Worm (Caenorhabditis elegans): ENCODE measurements around the gene str-56.

The str-56 gene

DNA sequence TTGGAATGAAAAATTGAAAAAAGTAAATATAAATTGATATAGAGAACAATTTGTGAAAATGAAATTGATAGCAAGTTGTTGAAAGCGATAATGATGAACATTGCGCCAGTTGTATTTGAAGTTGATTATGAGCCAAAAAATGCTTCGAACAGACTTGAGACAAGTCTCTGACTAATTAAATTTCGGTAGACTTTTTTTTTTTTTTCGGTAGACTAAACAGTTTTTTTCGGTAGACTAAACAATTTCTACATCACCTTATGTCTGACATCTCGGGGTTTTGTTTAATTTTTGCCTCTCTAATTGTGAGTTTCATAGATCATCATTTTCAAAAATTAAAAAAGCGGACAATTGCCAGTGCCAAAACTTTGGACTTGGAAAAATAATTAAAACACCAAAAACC lies 38.8 kb upstream of the str-56 start, which contains the start of gene srbc-54:
TSS of gene srbc-54 (minus strand) at position 101 of the 400 bp plus-strand sequence.
- TF ChIP-seq mdl-1 (tag; optimal IDR thresholded peaks at IDR 0.05) = no peak
- no peak for TF ChIP-seq nhr-12 (tag; optimal IDR thresholded peaks at IDR 0.05)

DNA sequence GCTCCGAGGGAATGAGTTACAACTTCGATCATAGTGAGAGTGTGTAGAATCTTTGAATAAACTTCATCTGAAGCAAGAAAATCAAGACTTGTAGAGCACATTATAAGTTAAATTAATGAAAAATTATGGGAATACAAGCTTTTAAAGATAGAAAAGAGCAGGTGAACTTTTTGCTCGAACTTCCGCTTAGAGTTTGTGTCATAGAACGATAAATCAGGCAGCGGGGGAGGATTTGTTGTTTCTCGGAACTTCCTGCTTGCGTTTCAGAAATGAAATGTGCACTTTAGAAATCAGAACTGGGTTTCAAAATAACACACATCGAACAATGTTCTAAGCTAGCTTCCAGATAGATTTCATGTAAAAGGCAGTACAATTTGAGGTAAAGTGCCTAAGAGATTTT lies 31.3 kb upstream of the str-56 start, which contains the start of gene srh-149:
TSS of gene srh-149 (minus strand) at position 101 of the 400 bp plus-strand sequence.
- no peak for TF ChIP-seq egl-27 (tag; optimal IDR thresholded peaks at IDR 0.05)
- TF ChIP-seq hlh-4 (tag; optimal IDR thresholded peaks at IDR 0.05) = peak; percentile 50

DNA sequence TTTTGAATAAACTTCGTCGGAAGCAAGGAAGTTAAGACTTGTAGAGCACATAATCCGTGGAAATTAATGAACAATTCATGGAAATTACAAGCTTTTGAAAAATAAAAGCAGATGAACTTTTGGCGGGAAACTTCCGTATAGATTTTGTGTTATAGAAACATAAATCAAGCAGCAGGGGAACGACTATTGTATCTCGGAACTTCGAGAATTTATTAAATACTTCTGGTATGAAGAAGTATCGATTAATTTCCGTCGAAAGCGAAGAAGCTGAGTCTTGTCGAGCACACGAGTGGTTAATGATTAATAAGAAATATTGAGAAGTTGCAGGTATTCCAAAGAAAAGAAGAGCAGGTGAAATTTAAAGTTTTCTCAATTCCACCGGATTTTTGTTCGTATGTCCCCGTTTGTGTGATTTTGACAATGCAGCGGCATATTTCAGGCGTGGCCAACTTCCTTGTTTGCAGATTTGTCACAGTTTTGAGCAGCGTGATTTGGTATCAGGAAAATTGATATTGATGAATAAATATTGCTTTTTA lies 22.0 kb upstream of the str-56 start, which contains the start of gene srh-147:
TSS of gene srh-147 (minus strand) at position 51 of the 536 bp plus-strand sequence.
- peak; percentile 92 for TF ChIP-seq hlh-4 (tag; optimal IDR thresholded peaks at IDR 0.05)

DNA sequence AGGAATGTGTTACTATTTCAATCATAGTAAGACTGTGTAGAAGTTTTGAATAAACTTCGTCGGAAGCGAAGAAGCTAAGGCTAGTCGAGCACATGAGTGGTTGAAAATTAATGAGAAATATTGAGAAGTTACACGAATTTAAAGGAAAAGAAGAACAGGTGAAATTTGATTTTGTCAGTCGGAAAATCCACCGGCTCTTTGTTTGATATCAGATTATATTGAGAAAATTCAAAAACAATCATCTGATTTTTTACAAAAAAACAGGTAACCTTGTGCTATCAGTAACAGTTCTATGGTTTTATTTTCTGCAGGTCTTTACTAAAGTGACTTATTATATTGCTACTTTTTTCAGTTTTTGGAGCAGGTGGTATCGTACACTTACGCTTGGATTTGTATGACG lies 14.1 kb upstream of the str-56 start, which contains the start of gene srh-148:
TSS of gene srh-148 (minus strand) at position 101 of the 400 bp plus-strand sequence.
- TF ChIP-seq mep-1 (tag; optimal IDR thresholded peaks at IDR 0.05) (no peak), vab-15 (tag; optimal IDR thresholded peaks at IDR 0.05) (no peak), hlh-4 (tag; optimal IDR thresholded peaks at IDR 0.05) (peak; percentile 20), F16B12.6 (tag; optimal IDR thresholded peaks at IDR 0.05) (no peak)

DNA sequence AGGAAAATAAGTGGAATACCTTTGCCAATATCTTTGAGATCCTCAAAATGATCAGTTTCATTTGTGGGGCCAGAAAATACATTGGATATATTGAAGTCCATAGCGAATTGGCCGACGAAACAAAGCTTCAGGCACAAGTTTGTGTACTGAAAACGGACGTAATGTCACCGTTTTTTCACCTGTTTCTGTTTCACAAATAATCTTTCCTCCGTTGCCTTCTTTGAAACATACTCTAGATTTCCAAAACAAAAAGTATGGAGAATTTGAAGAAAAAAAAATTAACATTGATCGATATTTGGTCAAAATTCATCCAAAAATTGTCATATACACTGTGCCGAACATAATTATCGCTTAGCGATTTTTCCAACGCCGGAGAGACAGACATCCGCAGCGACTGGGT lies 9.8 kb upstream of the str-56 start, which contains the start of gene srz-12:
TSS of gene srz-12 (minus strand) at position 101 of the 400 bp plus-strand sequence.
- TF ChIP-seq egl-13 (tag; optimal IDR thresholded peaks at IDR 0.05) (no peak), pax-3 (tag; optimal IDR thresholded peaks at IDR 0.05) (no peak)

DNA sequence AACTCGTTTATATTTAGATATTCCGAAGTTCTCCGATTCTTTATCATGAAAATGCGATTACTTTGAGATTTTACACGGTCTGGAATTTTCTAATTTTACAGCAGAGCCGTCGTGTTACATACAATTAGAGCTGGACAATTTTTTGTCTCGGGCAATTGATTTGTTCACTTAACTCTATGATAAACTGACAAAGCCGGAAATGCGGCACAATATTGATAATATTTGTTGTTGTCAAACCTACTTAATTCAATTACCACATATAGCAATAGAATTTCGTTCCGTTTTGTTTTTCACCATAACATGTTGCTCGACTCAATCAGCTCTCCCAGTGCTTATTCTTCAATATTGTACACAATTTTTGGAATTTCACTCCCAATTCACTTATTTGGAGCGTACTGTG lies 9.3 kb upstream of the str-56 start, which contains the start of gene srh-299:
TSS of gene srh-299 (plus strand) at position 301 of the 400 bp plus-strand sequence.
- TF ChIP-seq F16B12.6 (tag; optimal IDR thresholded peaks at IDR 0.05) (no peak), mab-9 (GFP tag; IDR thresholded peaks at IDR 0.05) (no peak), nhr-19 (GFP tag; conservative IDR thresholded peaks at IDR 0.05) (no peak), nhr-85 (tag) (no peak), C16A3.4 (tag; optimal IDR thresholded peaks at IDR 0.05) (no peak), nhr-11 (tag; optimal IDR thresholded peaks at IDR 0.05) (no peak), blmp-1 (tag; optimal IDR thresholded peaks at IDR 0.05) (no peak), zag-1 (tag; optimal IDR thresholded peaks at IDR 0.05) (no peak), aly-2 (tag; optimal IDR thresholded peaks at IDR 0.05) (no peak), ceh-8 (GFP tag; optimal IDR thresholded peaks at IDR 0.05) (no peak), elt-2 (tag; optimal IDR thresholded peaks at IDR 0.05) (no peak), ztf-11 (tag; optimal IDR thresholded peaks at IDR 0.05) (no peak), ztf-4 (tag; optimal IDR thresholded peaks at IDR 0.05) (no peak)

DNA sequence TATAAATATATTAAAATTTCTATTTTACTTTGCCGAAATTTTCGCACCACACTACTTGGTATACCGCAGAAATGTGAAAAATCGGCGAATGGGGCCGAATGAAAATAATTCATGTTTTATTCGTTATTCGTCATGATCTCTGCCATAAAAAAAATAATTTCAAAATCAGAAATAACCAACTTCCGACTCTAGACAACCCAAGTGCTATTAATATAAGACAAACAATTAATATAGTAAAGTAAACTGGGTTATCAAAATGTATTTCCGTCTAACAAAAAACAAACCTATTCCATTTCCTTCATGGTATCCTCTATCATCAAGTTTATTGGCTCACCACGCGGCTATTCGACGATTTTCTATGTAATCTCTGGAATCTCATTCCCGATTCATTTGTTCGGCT lies 6.5 kb upstream of the str-56 start, which contains the start of gene srh-293:
TSS of gene srh-293 (plus strand) at position 301 of the 400 bp plus-strand sequence.
- no peak for TF ChIP-seq nhr-90 (tag; optimal IDR thresholded peaks at IDR 0.05; ENCODE audit: poor library complexity)
- no peak for TF ChIP-seq elt-3 (tag; optimal IDR thresholded peaks at IDR 0.05)
- no peak for TF ChIP-seq unc-98 (GFP tag; IDR thresholded peaks at IDR 0.05)
- TF ChIP-seq nhr-47 (tag; optimal IDR thresholded peaks at IDR 0.05) = no peak
- TF ChIP-seq mdl-1 (tag; optimal IDR thresholded peaks at IDR 0.05) = no peak
- no peak for TF ChIP-seq lin-13 (GFP tag; optimal IDR thresholded peaks at IDR 0.05)
- TF ChIP-seq ceh-88 (GFP tag; IDR thresholded peaks at IDR 0.05) = no peak
- TF ChIP-seq ceh-90 (tag; optimal IDR thresholded peaks at IDR 0.05) = no peak
- no peak for TF ChIP-seq nhr-28 (tag; optimal IDR thresholded peaks at IDR 0.05)

All from whole organism, L1 larva.